Fruit fly (Drosophila melanogaster): ENCODE data around the gene Cyp4d2.
A peak's percentile ranks its signal among the peaks of the same experiment; 100 is the strongest.

The Cyp4d2 gene

DNA sequence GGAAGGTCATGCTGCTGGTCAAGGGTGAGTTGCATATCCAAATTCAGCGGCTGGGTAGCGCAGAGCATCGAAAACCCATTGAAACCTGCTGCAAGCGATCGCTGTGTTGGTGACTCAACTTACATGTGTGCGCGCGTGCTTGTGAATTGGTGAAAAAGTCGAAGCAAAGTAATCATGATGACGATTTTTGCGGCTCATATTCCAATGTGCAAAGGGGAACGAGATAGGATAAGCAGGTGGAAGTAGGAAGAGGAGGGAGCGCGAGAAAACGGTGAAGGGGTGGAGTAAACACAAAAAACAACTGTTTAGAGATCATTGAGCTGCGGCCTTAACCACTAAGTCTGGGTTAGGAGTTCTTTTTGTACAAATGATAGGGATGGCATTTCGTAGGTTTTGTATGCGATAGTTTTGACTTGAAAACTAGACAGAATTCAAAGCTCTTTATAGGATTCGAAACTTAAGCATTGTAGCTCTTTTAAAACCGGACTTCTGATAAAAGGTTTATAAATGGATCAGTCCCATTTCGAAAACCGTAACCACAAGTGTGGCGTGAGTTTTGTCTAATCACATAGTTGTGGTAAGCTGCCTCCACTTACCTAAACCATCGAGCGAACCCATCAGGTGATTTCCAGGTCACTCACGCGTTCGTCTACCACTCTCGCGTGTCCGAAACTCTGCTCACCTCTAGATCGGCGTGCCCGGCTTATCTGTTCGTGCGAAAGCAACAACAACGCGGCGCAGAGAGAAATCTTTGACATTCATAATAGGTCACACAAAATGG lies 29.9 kb upstream of the Cyp4d2 start:
- TF ChIP-seq CG8159 (tag; optimal IDR thresholded peaks at IDR 0.05) (peak; percentile 52), fd96Ca (GFP tag; IDR thresholded peaks at IDR 0.05) (peak; percentile 71; the same call in 2 of the 3 replicates), D1 (tag; optimal IDR thresholded peaks at IDR 0.05) (no peak), CG15710 (tag; optimal IDR thresholded peaks at IDR 0.05) (peak; percentile 52), gl (tag; optimal IDR thresholded peaks at IDR 0.05) (no peak), Pif1A (GFP tag; optimal IDR thresholded peaks at IDR 0.05) (peak; percentile 54), CG14655 (GFP tag; optimal IDR thresholded peaks at IDR 0.05) (peak; percentile 60), EcR (GFP tag; optimal IDR thresholded peaks at IDR 0.05) (peak; percentile 8), CG9948 (tag; optimal IDR thresholded peaks at IDR 0.05) (peak; percentile 41), CG34367 (tag; optimal IDR thresholded peaks at IDR 0.05) (peak; percentile 39), Snoo (tag; optimal IDR thresholded peaks at IDR 0.05) (peak; percentile 25), Pif1B (GFP tag; optimal IDR thresholded peaks at IDR 0.05) (no peak), Ets98B (GFP tag; IDR thresholded peaks at IDR 0.05) (no peak; the same call in 1 of the 2 replicates), CG8301 (tag; optimal IDR thresholded peaks at IDR 0.05) (peak; percentile 31), CG17806 (tag; optimal IDR thresholded peaks at IDR 0.05) (peak; percentile 46), CG4496 (GFP tag; IDR thresholded peaks at IDR 0.05) (peak; percentile 23; the same call in 1 of the 3 replicates), CG10348 (GFP tag; IDR thresholded peaks at IDR 0.05) (no peak), rn (GFP tag; IDR thresholded peaks at IDR 0.05) (no peak), CG32121 (GFP tag; IDR thresholded peaks at IDR 0.05) (peak; percentile 52), CG12605 (GFP tag; IDR thresholded peaks at IDR 0.05) (no peak), CG13204 (GFP tag; optimal IDR thresholded peaks at IDR 0.05) (no peak)

dm6 chrX:2146574-2146973 lies 29.2 kb upstream of the Cyp4d2 start:
- TF ChIP-seq CG10348 (GFP tag; IDR thresholded peaks at IDR 0.05) (no peak), CG4496 (GFP tag; IDR thresholded peaks at IDR 0.05) (peak; percentile 47; the same call in 2 of the 3 replicates), CG8301 (tag; optimal IDR thresholded peaks at IDR 0.05) (peak; percentile 31), EcR (GFP tag; optimal IDR thresholded peaks at IDR 0.05) (peak; percentile 17), fd96Ca (GFP tag; IDR thresholded peaks at IDR 0.05) (peak; percentile 42; the same call in 1 of the 3 replicates), CG12605 (GFP tag; IDR thresholded peaks at IDR 0.05) (peak; percentile 34; the same call in 1 of the 2 replicates), CG17806 (tag; optimal IDR thresholded peaks at IDR 0.05) (no peak), D1 (tag; optimal IDR thresholded peaks at IDR 0.05) (no peak)

dm6 chrX:2147475-2147874 lies 28.3 kb upstream of the Cyp4d2 start:
- TF ChIP-seq CG8301 (tag; optimal IDR thresholded peaks at IDR 0.05) (no peak), CG17806 (tag; optimal IDR thresholded peaks at IDR 0.05) (no peak), Pif1A (GFP tag; optimal IDR thresholded peaks at IDR 0.05) (no peak), fd96Ca (GFP tag; IDR thresholded peaks at IDR 0.05) (no peak), CG12605 (GFP tag; IDR thresholded peaks at IDR 0.05) (no peak), rn (GFP tag; IDR thresholded peaks at IDR 0.05) (no peak), Snoo (tag; optimal IDR thresholded peaks at IDR 0.05) (no peak), CG9948 (tag; optimal IDR thresholded peaks at IDR 0.05) (no peak), EcR (GFP tag; optimal IDR thresholded peaks at IDR 0.05) (no peak), CG4496 (GFP tag; IDR thresholded peaks at IDR 0.05) (no peak), gl (tag; optimal IDR thresholded peaks at IDR 0.05) (no peak), CG10348 (GFP tag; IDR thresholded peaks at IDR 0.05) (no peak), Pif1B (GFP tag; optimal IDR thresholded peaks at IDR 0.05) (no peak), CG14655 (GFP tag; optimal IDR thresholded peaks at IDR 0.05) (no peak), CG13204 (GFP tag; optimal IDR thresholded peaks at IDR 0.05) (no peak), CG34367 (tag; optimal IDR thresholded peaks at IDR 0.05) (no peak), Ets98B (GFP tag; IDR thresholded peaks at IDR 0.05) (no peak)

- TF ChIP-seq CG10348 (GFP tag; IDR thresholded peaks at IDR 0.05) (no peak), EcR (GFP tag; optimal IDR thresholded peaks at IDR 0.05) (peak; percentile 92)
These were observed 27.1 kb upstream of the Cyp4d2 start for dm6 chrX:2148671-2149070.

DNA sequence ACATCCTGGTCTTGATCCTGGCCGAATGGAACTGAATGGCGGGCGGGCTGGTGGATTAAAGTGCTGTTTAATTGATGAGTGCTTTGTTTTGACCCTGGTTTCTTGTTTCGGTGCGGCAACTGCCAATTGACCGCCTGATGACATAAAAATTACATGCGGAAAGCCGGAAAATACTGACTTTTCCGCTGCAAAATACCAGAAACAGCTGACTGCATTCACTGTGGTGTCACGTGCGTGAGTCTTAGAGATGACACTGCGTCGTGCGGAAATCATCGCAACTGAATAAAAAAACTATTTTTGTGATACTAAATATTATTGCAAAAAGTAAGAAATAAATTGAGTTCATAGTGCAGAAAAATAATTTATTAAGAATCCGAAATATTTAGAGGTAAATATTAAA lies 26.3 kb upstream of the Cyp4d2 start, which contains the start of gene bcn92:
bcn92 (minus strand) TSS at position 170 of the 400 bp plus-strand sequence.
- TF ChIP-seq CG14655 (GFP tag; optimal IDR thresholded peaks at IDR 0.05): no peak
- no peak for TF ChIP-seq gl (tag; optimal IDR thresholded peaks at IDR 0.05)
- no peak for TF ChIP-seq CG10348 (GFP tag; IDR thresholded peaks at IDR 0.05)
- no peak for TF ChIP-seq CG12605 (GFP tag; IDR thresholded peaks at IDR 0.05)
- no peak for TF ChIP-seq CG13204 (GFP tag; optimal IDR thresholded peaks at IDR 0.05)
- TF ChIP-seq Pif1A (GFP tag; optimal IDR thresholded peaks at IDR 0.05): no peak
- no peak for TF ChIP-seq CG17806 (tag; optimal IDR thresholded peaks at IDR 0.05)
- TF ChIP-seq CG32121 (GFP tag; IDR thresholded peaks at IDR 0.05): 0 out of 2 replicates have a peak, but pooled peaks have one; percentile 11
- TF ChIP-seq CG8301 (tag; optimal IDR thresholded peaks at IDR 0.05): no peak
- no peak for TF ChIP-seq D1 (tag; optimal IDR thresholded peaks at IDR 0.05)
- TF ChIP-seq rn (GFP tag; IDR thresholded peaks at IDR 0.05): no peak
- no peak; the same call in 2 of the 3 replicates for TF ChIP-seq fd96Ca (GFP tag; IDR thresholded peaks at IDR 0.05)
- TF ChIP-seq CG34367 (tag; optimal IDR thresholded peaks at IDR 0.05): no peak
- TF ChIP-seq EcR (GFP tag; optimal IDR thresholded peaks at IDR 0.05): no peak
- TF ChIP-seq CG9948 (tag; optimal IDR thresholded peaks at IDR 0.05): no peak
- TF ChIP-seq CG4496 (GFP tag; IDR thresholded peaks at IDR 0.05): peak; percentile 57; the same call in 2 of the 3 replicates
- TF ChIP-seq Snoo (tag; optimal IDR thresholded peaks at IDR 0.05): no peak
- TF ChIP-seq CG8159 (tag; optimal IDR thresholded peaks at IDR 0.05): no peak
- TF ChIP-seq Ets98B (GFP tag; IDR thresholded peaks at IDR 0.05): 0 out of 2 replicates have a peak, but pooled peaks have one; percentile 21
- no peak for TF ChIP-seq Pif1B (GFP tag; optimal IDR thresholded peaks at IDR 0.05)
- TF ChIP-seq CG15710 (tag; optimal IDR thresholded peaks at IDR 0.05): peak; percentile 15
